Fruit fly (Drosophila melanogaster) whole organism, embryonic: ENCODE measurements around the gene ric8a.
A peak's percentile ranks its signal among the peaks of the same experiment; 100 is the strongest.

Experiments used
- Adf1 ChIP-seq: fragments of 200-800 bp; sonication (Bioruptor generic); IDR thresholded peaks from 2 replicates; pipeline ENCODE4 v1.3.6; 2022; ENCODE audit warnings: missing biosample characterization, missing genetic modification characterization
- Antp ChIP-seq: fragments of 200-800 bp; sonication (Bioruptor generic); optimal IDR thresholded peaks from 3 replicates; lab custom pipeline; 2016; ENCODE audit warnings: missing biosample characterization, missing genetic modification characterization
- BEAF-32 ChIP-seq: fragments of 200-800 bp; sonication (Bioruptor generic); optimal IDR thresholded peaks from 3 replicates; lab custom pipeline; 2017; ENCODE audit warnings: missing biosample characterization, missing genetic modification characterization, mild to moderate bottlenecking, moderate library complexity, missing genetic modification reagents
- CG11560 ChIP-seq: fragments of 200-800 bp; sonication (Bioruptor generic); IDR thresholded peaks from 3 replicates; pipeline ENCODE4 v1.3.6; 2022; ENCODE audit warnings: missing biosample characterization, missing genetic modification characterization
- CG13624 ChIP-seq: fragments of 200-800 bp; sonication (Bioruptor generic); optimal IDR thresholded peaks from 2 replicates; lab custom pipeline; 2016; ENCODE audit warnings: missing biosample characterization, missing genetic modification characterization
- CG15269 ChIP-seq: fragments of 200-800 bp; sonication (Bioruptor generic); optimal IDR thresholded peaks from 2 replicates; lab custom pipeline; 2018; ENCODE audit warnings: missing biosample characterization, mild to moderate bottlenecking, missing genetic modification characterization, moderate library complexity
- CG15514 ChIP-seq: fragments of 200-800 bp; sonication (Bioruptor generic); optimal IDR thresholded peaks from 3 replicates; lab custom pipeline; 2017; ENCODE audit warnings: missing biosample characterization, missing genetic modification characterization, mild to moderate bottlenecking, moderate library complexity, missing genetic modification reagents
- CG15601 ChIP-seq: fragments of 200-800 bp; sonication (Bioruptor generic); optimal IDR thresholded peaks from 3 replicates; lab custom pipeline; 2019; ENCODE audit warnings: missing biosample characterization, mild to moderate bottlenecking, missing genetic modification characterization, moderate library complexity
- CG15696 ChIP-seq: fragments of 200-800 bp; sonication (Bioruptor generic); optimal IDR thresholded peaks from 2 replicates; lab custom pipeline; 2019; ENCODE audit warnings: missing biosample characterization, mild to moderate bottlenecking, missing genetic modification characterization, moderate library complexity
- CG17385 ChIP-seq: fragments of 200-800 bp; sonication (Bioruptor generic); optimal IDR thresholded peaks from 3 replicates; lab custom pipeline; 2018; ENCODE audit warnings: missing biosample characterization, mild to moderate bottlenecking, missing genetic modification characterization
- CG2199 ChIP-seq: fragments of 200-800 bp; sonication (Bioruptor generic); IDR thresholded peaks from 3 replicates; pipeline ENCODE4 v1.3.6; 2022; ENCODE audit warnings: missing biosample characterization, missing genetic modification characterization
- CG32772 ChIP-seq: fragments of 200-800 bp; sonication (Bioruptor generic); IDR thresholded peaks from 2 replicates; pipeline ENCODE4 v1.3.6; 2022; ENCODE audit warnings: missing biosample characterization, missing genetic modification characterization
- CG3847 ChIP-seq: fragments of 200-800 bp; sonication (Bioruptor generic); IDR thresholded peaks from 2 replicates; pipeline ENCODE4 v1.3.6; 2022; ENCODE audit warnings: missing biosample characterization, missing genetic modification characterization
- CG4360 ChIP-seq: fragments of 200-800 bp; sonication (Bioruptor generic); IDR thresholded peaks from 2 replicates; pipeline ENCODE4 v1.3.6; 2022; ENCODE audit warnings: missing biosample characterization, missing genetic modification characterization
- CHES-1-like ChIP-seq: fragments of 200-800 bp; sonication (Bioruptor generic); optimal IDR thresholded peaks from 2 replicates; lab custom pipeline; 2016; ENCODE audit warnings: missing biosample characterization, missing genetic modification characterization
- D ChIP-seq, 2 experiments: fragments of 200-800 bp in 1 of 2; fragments of >200 bp in 1 of 2; sonication (Bioruptor generic) in 1 of 2; optimal IDR thresholded peaks; 2 replicates in 1 of 2; 3 replicates in 1 of 2; lab custom pipeline; 2017; ENCODE audit warnings: mild to moderate bottlenecking in 1 of 2, missing biosample characterization in 1 of 2, missing genetic modification characterization in 1 of 2, missing genetic modification reagents in 1 of 2
- Dad ChIP-seq: fragments of 200-800 bp; sonication (Bioruptor generic); optimal IDR thresholded peaks from 3 replicates; lab custom pipeline; 2016; ENCODE audit warnings: missing biosample characterization, missing genetic modification characterization
- Fer2 ChIP-seq: fragments of 200-800 bp; sonication (Bioruptor generic); optimal IDR thresholded peaks from 2 replicates; lab custom pipeline; 2018; ENCODE audit warnings: missing biosample characterization, mild to moderate bottlenecking, missing genetic modification characterization, moderate library complexity
- HLH4C ChIP-seq: fragments of 200-800 bp; sonication (Bioruptor generic); IDR thresholded peaks from 3 replicates; pipeline ENCODE4 v1.3.6; 2022; ENCODE audit warnings: missing biosample characterization, missing genetic modification characterization; ENCODE audit not compliant: partially characterized antibody
- Hmr ChIP-seq: fragments of 200-800 bp; sonication (Bioruptor generic); optimal IDR thresholded peaks from 3 replicates; lab custom pipeline; 2017; ENCODE audit warnings: mild to moderate bottlenecking, missing biosample characterization, missing genetic modification reagents, missing genetic modification characterization
- MESR4 ChIP-seq: fragments of 200-800 bp; sonication (Bioruptor generic); optimal IDR thresholded peaks from 2 replicates; lab custom pipeline; 2018; ENCODE audit warnings: missing biosample characterization, mild to moderate bottlenecking, missing genetic modification characterization, moderate library complexity
- Neu2 ChIP-seq: fragments of 200-800 bp; sonication (Bioruptor generic); optimal IDR thresholded peaks from 3 replicates; lab custom pipeline; 2016; ENCODE audit warnings: missing biosample characterization, missing genetic modification characterization, borderline replicate concordance
- Pdp1 ChIP-seq, 2 experiments: fragments of 200-800 bp; sonication (Bioruptor generic); optimal IDR thresholded peaks; 3 replicates each; lab custom pipeline; 2016; ENCODE audit warnings: missing biosample characterization in 2 of 2, missing genetic modification characterization in 2 of 2, mild to moderate bottlenecking in 1 of 2, moderate library complexity in 1 of 2
- Sox102F ChIP-seq: fragments of 200-800 bp; sonication (Bioruptor generic); optimal IDR thresholded peaks from 2 replicates; lab custom pipeline; 2018; ENCODE audit warnings: missing biosample characterization, mild to moderate bottlenecking, missing genetic modification characterization, moderate library complexity
- Ssrp ChIP-seq: fragments of 200-800 bp; sonication (Bioruptor generic); optimal IDR thresholded peaks from 2 replicates; lab custom pipeline; 2018; ENCODE audit warnings: missing biosample characterization, mild to moderate bottlenecking, missing genetic modification characterization, moderate library complexity
- Taf1 ChIP-seq: fragments of 200-800 bp; sonication (Bioruptor generic); IDR thresholded peaks from 2 replicates; pipeline ENCODE4 v1.3.6; 2022; ENCODE audit warnings: missing biosample characterization, missing genetic modification characterization
- YL-1 ChIP-seq: fragments of 200-800 bp; sonication (Bioruptor generic); optimal IDR thresholded peaks from 3 replicates; lab custom pipeline; 2017; ENCODE audit warnings: missing biosample characterization, mild to moderate bottlenecking, missing genetic modification characterization
- aop ChIP-seq: fragments of 200-800 bp; sonication (Bioruptor generic); IDR thresholded peaks from 2 replicates; pipeline ENCODE4 v1.3.6; 2022; ENCODE audit warnings: missing biosample characterization, missing genetic modification characterization
- bbx ChIP-seq: fragments of 200-800 bp; sonication (Bioruptor generic); IDR thresholded peaks from 2 replicates; pipeline ENCODE4 v1.3.6; 2022; ENCODE audit warnings: missing biosample characterization, missing genetic modification characterization; ENCODE audit not compliant: partially characterized antibody
- bowl ChIP-seq: fragments of 200-800 bp; sonication (Bioruptor generic); IDR thresholded peaks from 2 replicates; pipeline ENCODE4 v1.3.6; 2022; ENCODE audit warnings: missing biosample characterization, missing genetic modification characterization
- cg ChIP-seq: fragments of 200-800 bp; sonication (Bioruptor generic); optimal IDR thresholded peaks from 3 replicates; lab custom pipeline; 2019; ENCODE audit warnings: missing biosample characterization, mild to moderate bottlenecking, missing genetic modification characterization, moderate library complexity
- chif ChIP-seq, 2 experiments: fragments of 200-800 bp; sonication (Bioruptor generic); optimal IDR thresholded peaks; 3 replicates each; lab custom pipeline; 2016; ENCODE audit warnings: missing biosample characterization in 2 of 2, missing genetic modification characterization in 2 of 2
- dpn ChIP-seq, 2 experiments: fragments of 200-800 bp; sonication (Bioruptor generic); optimal IDR thresholded peaks; 3 replicates each; lab custom pipeline; 2016; ENCODE audit warnings: missing biosample characterization in 2 of 2, missing genetic modification characterization in 2 of 2
- fd96Cb ChIP-seq: fragments of 200-800 bp; sonication (Bioruptor generic); optimal IDR thresholded peaks from 2 replicates; lab custom pipeline; 2018; ENCODE audit warnings: missing biosample characterization, mild to moderate bottlenecking, missing genetic modification characterization, moderate library complexity
- ftz-f1 ChIP-seq: fragments of 200-800 bp; sonication (Bioruptor generic); optimal IDR thresholded peaks from 2 replicates; lab custom pipeline; 2016; ENCODE audit warnings: missing biosample characterization, missing genetic modification characterization
- gcm ChIP-seq: fragments of 200-800 bp; sonication (Bioruptor generic); optimal IDR thresholded peaks from 2 replicates; lab custom pipeline; 2019; ENCODE audit warnings: missing biosample characterization, mild to moderate bottlenecking, missing genetic modification characterization, moderate library complexity
- gro ChIP-seq: fragments of 200-800 bp; sonication (Bioruptor generic); optimal IDR thresholded peaks from 2 replicates; lab custom pipeline; 2016; ENCODE audit warnings: missing biosample characterization, missing genetic modification characterization
- pita ChIP-seq: fragments of 200-800 bp; sonication (Bioruptor generic); optimal IDR thresholded peaks from 2 replicates; lab custom pipeline; 2017; ENCODE audit warnings: missing biosample characterization, mild to moderate bottlenecking, missing genetic modification characterization
- prd ChIP-seq, 3 experiments: fragments of >200 bp in 2 of 3; fragments of 200-800 bp in 1 of 3; sonication (Bioruptor generic) in 1 of 3; optimal IDR thresholded peaks in 2 of 3; IDR thresholded peaks in 1 of 3; 2 replicates in 2 of 3; 3 replicates in 1 of 3; pipeline versions ENCODE4 v1.3.6 to Lab custom; 2017 to 2022; ENCODE audit warnings: missing biosample characterization in 1 of 3, missing genetic modification characterization in 1 of 3
- pzg ChIP-seq: fragments of 200-800 bp; sonication (Bioruptor generic); optimal IDR thresholded peaks from 3 replicates; lab custom pipeline; 2018; ENCODE audit warnings: missing biosample characterization, mild to moderate bottlenecking, missing genetic modification characterization, moderate library complexity
- rib ChIP-seq: fragments of 200-800 bp; sonication (Bioruptor generic); IDR thresholded peaks from 2 replicates; pipeline ENCODE4 v1.3.6; 2022; ENCODE audit warnings: missing biosample characterization, missing genetic modification characterization
- row ChIP-seq: fragments of 200-800 bp; sonication (Bioruptor generic); IDR thresholded peaks from 3 replicates; pipeline ENCODE4 v1.3.6; 2022; ENCODE audit warnings: missing biosample characterization, missing genetic modification characterization
- scrt ChIP-seq: fragments of 200-800 bp; sonication (Bioruptor generic); optimal IDR thresholded peaks from 2 replicates; lab custom pipeline; 2018; ENCODE audit warnings: missing biosample characterization, mild to moderate bottlenecking, missing genetic modification characterization, moderate library complexity
- sens ChIP-seq: fragments of 200-800 bp; sonication (Bioruptor generic); peaks from one replicate; lab custom pipeline; 2016; ENCODE audit warnings: missing biosample characterization, missing genetic modification characterization
- sna ChIP-seq: fragments of 200-800 bp; sonication (Bioruptor generic); IDR thresholded peaks from 2 replicates; pipeline ENCODE4 v1.3.6; 2022; ENCODE audit warnings: missing biosample characterization, missing genetic modification characterization; ENCODE audit not compliant: partially characterized antibody
- tll ChIP-seq, 2 experiments: fragments of 200-800 bp in 1 of 2; fragments of >200 bp in 1 of 2; sonication (Bioruptor generic) in 1 of 2; optimal IDR thresholded peaks; 2 replicates each; lab custom pipeline; 2017 to 2019; ENCODE audit warnings: missing biosample characterization in 2 of 2, missing genetic modification characterization in 2 of 2, mild to moderate bottlenecking in 1 of 2, moderate library complexity in 1 of 2
- tx ChIP-seq: fragments of 200-800 bp; sonication (Bioruptor generic); optimal IDR thresholded peaks from 2 replicates; lab custom pipeline; 2016; ENCODE audit warnings: missing biosample characterization, missing genetic modification characterization
- yki ChIP-seq: fragments of >200 bp; optimal IDR thresholded peaks from 3 replicates; lab custom pipeline; 2018

Gene ric8a

dm6 chrX:9282783-9283289 lies 26.9 kb downstream of the ric8a start, which contains the start of gene c11.1 (continued):
- TF ChIP-seq Pdp1 (GFP tag; optimal IDR thresholded peaks at IDR 0.05; lab: Kevin White, UChicago) (peak in 1 of 2 experiments; percentile 56), CG32772 (GFP tag; lab: Robert Waterston, UW) (no peak), dpn (GFP tag; optimal IDR thresholded peaks at IDR 0.05; lab: Kevin White, UChicago) (peak in 1 of 2 experiments; percentile 5), CG15514 (peak; percentile 36), bbx (0 out of 2 replicates have a peak, but pooled peaks have one; percentile 40), Antp (GFP tag; lab: Kevin White, UChicago) (no peak), Sox102F (GFP tag; lab: Kevin White, UChicago) (no peak), sens (GFP tag; lab: Kevin White, UChicago) (peak; percentile 68), Dad (no peak), MESR4 (GFP tag; lab: Kevin White, UChicago) (peak; percentile 73), bowl (GFP tag; lab: Robert Waterston, UW) (no peak), CG4360 (GFP tag; lab: Robert Waterston, UW) (no peak), Hmr (GFP tag; lab: Kevin White, UChicago) (no peak), Taf1 (GFP tag; lab: Robert Waterston, UW) (no peak), scrt (GFP tag; lab: Kevin White, UChicago) (no peak), cg (GFP tag; lab: Kevin White, UChicago) (peak; percentile 35), BEAF-32 (GFP tag; lab: Kevin White, UChicago) (peak; percentile 52), CG17385 (no peak), CG11560 (tag; lab: Robert Waterston, UW) (peak; percentile 42; the same call in 1 of the 3 replicates), CG15601 (no peak), D (optimal IDR thresholded peaks at IDR 0.05; lab: Kevin White, UChicago) (no peak), D (GFP tag; optimal IDR thresholded peaks at IDR 0.05; lab: Kevin White, UChicago) (no peak), Fer2 (no peak), tx (GFP tag; lab: Kevin White, UChicago) (no peak), HLH4C (GFP tag; lab: Robert Waterston, UW) (peak; percentile 43; the same call in 1 of the 3 replicates), CG13624 (GFP tag; lab: Kevin White, UChicago) (peak; percentile 41), YL-1 (GFP tag; lab: Kevin White, UChicago) (peak; percentile 20), rib (GFP tag; lab: Robert Waterston, UW) (no peak), CG15696 (tag; lab: Kevin White, UChicago) (no peak), CG15269 (tag; lab: Kevin White, UChicago) (no peak), fd96Cb (no peak), CG2199 (GFP tag; lab: Robert Waterston, UW) (peak; percentile 73; the same call in 2 of the 3 replicates), Adf1 (GFP tag; lab: Robert Waterston, UW) (0 out of 2 replicates have a peak, but pooled peaks have one; percentile 19), chif (GFP tag; optimal IDR thresholded peaks at IDR 0.05; lab: Kevin White, UChicago) (no peak), sna (GFP tag; lab: Robert Waterston, UW) (0 out of 2 replicates have a peak, but pooled peaks have one; percentile 35), gro (GFP tag; lab: Kevin White, UChicago) (no peak), prd (optimal IDR thresholded peaks at IDR 0.05; lab: Kevin White, UChicago) (no peak), prd (GFP tag; IDR thresholded peaks at IDR 0.05; lab: Robert Waterston, UW) (no peak), CHES-1-like (GFP tag; lab: Kevin White, UChicago) (peak; percentile 55), CG3847 (GFP tag; lab: Robert Waterston, UW) (peak; percentile 47; the same call in 1 of the 2 replicates), Neu2 (no peak), aop (GFP tag; lab: Robert Waterston, UW) (no peak), gcm (GFP tag; lab: Kevin White, UChicago) (no peak), pzg (GFP tag; lab: Kevin White, UChicago) (peak; percentile 83), ftz-f1 (no peak), tll (GFP tag; optimal IDR thresholded peaks at IDR 0.05; lab: Kevin White, UChicago) (no peak), row (GFP tag; lab: Robert Waterston, UW) (peak; percentile 35; the same call in 2 of the 3 replicates), pita (GFP tag; lab: Kevin White, UChicago) (peak; percentile 87), yki (lab: Kevin White, UChicago) (no peak), Ssrp (tag; lab: Kevin White, UChicago) (no peak)
